Worm (Caenorhabditis elegans): ENCODE data around the gene C42D4.3.

Gene C42D4.3

ce11 chrIV:7188528-7189422 is 9.7 kb downstream of the C42D4.3 start, which contains the start of gene srlf-7 (continued):
- TF ChIP-seq ceh-28 (tag; optimal IDR thresholded peaks at IDR 0.05), result no peak
- no peak for TF ChIP-seq aly-2 (tag; optimal IDR thresholded peaks at IDR 0.05)
- TF ChIP-seq D1046.2 (GFP tag; IDR thresholded peaks at IDR 0.05), result no peak
- peak; percentile 36 for TF ChIP-seq cey-2 (tag; optimal IDR thresholded peaks at IDR 0.05; ENCODE audit: borderline replicate concordance, insufficient read depth)
- peak; percentile 68; the same call in 1 of the 2 replicates for TF ChIP-seq nhr-41 (GFP tag; IDR thresholded peaks at IDR 0.05)
- peak; percentile 97 for TF ChIP-seq lin-1 (GFP tag; IDR thresholded peaks at IDR 0.05)
- TF ChIP-seq nhr-11 (tag; optimal IDR thresholded peaks at IDR 0.05), result peak; percentile 32
- TF ChIP-seq saeg-2 (GFP tag; IDR thresholded peaks at IDR 0.05), result no peak
- peak; percentile 98 for TF ChIP-seq dmd-6 (GFP tag; IDR thresholded peaks at IDR 0.05)
- no peak for TF ChIP-seq rbr-2 (tag; optimal IDR thresholded peaks at IDR 0.05)
- no peak for TF ChIP-seq lim-7 (GFP tag; IDR thresholded peaks at IDR 0.05)
- peak; percentile 75 for TF ChIP-seq T20F7.1 (GFP tag; optimal IDR thresholded peaks at IDR 0.05)
- no peak for TF ChIP-seq lin-15B (tag; optimal IDR thresholded peaks at IDR 0.05)
- no peak for TF ChIP-seq unc-39 (tag; optimal IDR thresholded peaks at IDR 0.05)
- no peak for TF ChIP-seq hif-1 (tag; optimal IDR thresholded peaks at IDR 0.05)
- no peak for TF ChIP-seq hmg-1.1 (GFP tag; IDR thresholded peaks at IDR 0.05)
- peak; percentile 41 for TF ChIP-seq fkh-10 (GFP tag; optimal IDR thresholded peaks at IDR 0.05)
- TF ChIP-seq nhr-102 (tag; optimal IDR thresholded peaks at IDR 0.05), result peak; percentile 78
- TF ChIP-seq nhr-28 (tag; optimal IDR thresholded peaks at IDR 0.05), result peak; percentile 99
- peak; percentile 87 for TF ChIP-seq nhr-10 (tag; optimal IDR thresholded peaks at IDR 0.05)
- TF ChIP-seq fos-1 (tag; optimal IDR thresholded peaks at IDR 0.05), result peak; percentile 52
- TF ChIP-seq mdl-1 (tag; optimal IDR thresholded peaks at IDR 0.05), result peak; percentile 0 to 87
- TF ChIP-seq nhr-77 (tag; optimal IDR thresholded peaks at IDR 0.05), result peak; percentile 95
- TF ChIP-seq F10B5.3 (tag; optimal IDR thresholded peaks at IDR 0.05), result no peak
- TF ChIP-seq php-3 (GFP tag; IDR thresholded peaks at IDR 0.05), result peak; percentile 92
- peak; percentile 98 for TF ChIP-seq dve-1 (tag; optimal IDR thresholded peaks at IDR 0.05; ENCODE audit: insufficient read depth)
- peak; percentile 77 for TF ChIP-seq hlh-30 (tag; optimal IDR thresholded peaks at IDR 0.05; ENCODE audit: insufficient read depth)
- no peak for TF ChIP-seq mes-2 (tag; optimal IDR thresholded peaks at IDR 0.05; ENCODE audit: poor library complexity, severe bottlenecking)
- TF ChIP-seq ZK337.2 (GFP tag; IDR thresholded peaks at IDR 0.05), result no peak
- peak; percentile 12 for TF ChIP-seq nhr-6 (tag; optimal IDR thresholded peaks at IDR 0.05)
- TF ChIP-seq pha-4 (GFP tag; IDR thresholded peaks at IDR 0.05), result peak; percentile 56; the same call in 1 of the 2 replicates
- TF ChIP-seq pha-4 (tag; optimal IDR thresholded peaks at IDR 0.05), result no peak
- no peak for TF ChIP-seq skn-1 (tag; optimal IDR thresholded peaks at IDR 0.05)
- 0 out of 2 replicates have a peak, but pooled peaks have one; percentile 19 for TF ChIP-seq ceh-20 (GFP tag; IDR thresholded peaks at IDR 0.05)
- TF ChIP-seq Y75B8A.6 (GFP tag; IDR thresholded peaks at IDR 0.05), result no peak
- no peak for TF ChIP-seq mdt-29 (GFP tag; IDR thresholded peaks at IDR 0.05)
- TF ChIP-seq tra-1 (GFP tag; IDR thresholded peaks at IDR 0.05), result peak; percentile 78
- peak in 1 of 2 experiments; percentile 87 for TF ChIP-seq daf-16 (GFP tag; optimal IDR thresholded peaks at IDR 0.05)
- peak; percentile 100 for TF ChIP-seq daf-16 (tag; optimal IDR thresholded peaks at IDR 0.05)
- TF ChIP-seq ama-1 (optimal IDR thresholded peaks at IDR 0.05), result peak; percentile 38
- no peak for TF ChIP-seq ztf-7 (tag; optimal IDR thresholded peaks at IDR 0.05)

Data from whole organism, L4 larva.